Worm (Caenorhabditis elegans) whole organism, L2 larva: ENCODE data around the gene C28C12.1.

ENCODE experiments used
- R02D3.7 ChIP-seq: fragments of 150-350 bp; optimal IDR thresholded peaks from 2 replicates; lab custom pipeline; 2014; ENCODE audit warnings: missing biosample characterization, missing genetic modification characterization
- ZK546.5 ChIP-seq: sonication (generic microtip); optimal IDR thresholded peaks from 2 replicates; lab custom pipeline; 2017; ENCODE audit warnings: missing biosample characterization, missing genetic modification characterization
- aly-2 ChIP-seq: fragments of 150-350 bp; optimal IDR thresholded peaks from 2 replicates; lab custom pipeline; 2014; ENCODE audit warnings: missing biosample characterization, missing genetic modification characterization
- ama-1 ChIP-seq: fragments of 150-350 bp; optimal IDR thresholded peaks from 2 replicates; lab custom pipeline; 2018; ENCODE audit warnings: inconsistent platforms
- mdl-1 ChIP-seq, 2 experiments: fragments of 150-350 bp in 1 of 2; sonication (generic microtip) in 1 of 2; optimal IDR thresholded peaks; 2 replicates each; lab custom pipeline; 2017; ENCODE audit warnings: missing biosample characterization in 2 of 2, missing genetic modification characterization in 2 of 2

DNA sequence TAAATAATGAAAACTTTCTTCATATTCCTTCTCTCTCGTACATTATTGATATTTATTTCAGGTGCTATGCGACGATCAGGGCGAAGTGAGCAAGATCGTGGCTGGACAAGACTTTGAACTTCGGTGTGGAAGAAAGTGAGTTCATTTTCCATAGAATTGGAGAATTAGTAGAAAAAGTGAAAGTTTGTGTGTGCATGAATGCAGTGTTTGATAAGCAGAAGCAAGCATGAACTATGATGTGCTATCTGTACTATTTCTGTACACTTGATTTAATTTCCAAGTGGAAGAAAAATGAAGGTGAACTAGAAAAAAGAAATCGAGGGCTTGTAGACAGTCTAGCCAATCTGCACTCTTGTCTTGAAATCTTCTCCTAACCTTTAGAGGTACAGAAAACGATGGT, 30.5 kb downstream of the C28C12.1 start:
- TF ChIP-seq mdl-1 (tag; optimal IDR thresholded peaks at IDR 0.05; lab: Kevin White, UChicago) (no peak), R02D3.7 (tag; lab: Kevin White, UChicago) (no peak), aly-2 (tag; lab: Kevin White, UChicago) (no peak), ZK546.5 (tag; lab: Kevin White, UChicago) (no peak), ama-1 (lab: Kevin White, UChicago) (no peak)
